Fruit fly (Drosophila melanogaster) whole organism, embryonic: Measurements from ENCODE around the gene Kr-h2.

Experiments used
- Atf6 ChIP-seq: fragments of 200-800 bp; sonication (Bioruptor generic); IDR thresholded peaks from 2 replicates; pipeline ENCODE4 v1.3.6; 2022; ENCODE audit warnings: missing biosample characterization, missing genetic modification characterization
- CG10147 ChIP-seq: fragments of 200-800 bp; sonication (Bioruptor generic); optimal IDR thresholded peaks from 2 replicates; lab custom pipeline; 2019; ENCODE audit warnings: missing biosample characterization, mild to moderate bottlenecking, missing genetic modification characterization, moderate library complexity
- CG10959 ChIP-seq: fragments of 200-800 bp; sonication (Bioruptor generic); IDR thresholded peaks from 2 replicates; pipeline ENCODE4 v1.3.6; 2022; ENCODE audit warnings: missing biosample characterization, missing genetic modification characterization
- CG11695 ChIP-seq: fragments of 200-800 bp; sonication (Bioruptor generic); IDR thresholded peaks from 3 replicates; pipeline ENCODE4 v1.3.6; 2022; ENCODE audit warnings: missing biosample characterization, missing genetic modification characterization
- CG12744 ChIP-seq: fragments of 200-800 bp; sonication (Bioruptor generic); optimal IDR thresholded peaks from 2 replicates; lab custom pipeline; 2016; ENCODE audit warnings: missing biosample characterization, missing genetic modification characterization
- CG14860 ChIP-seq: fragments of 200-800 bp; sonication (Bioruptor generic); IDR thresholded peaks from 3 replicates; pipeline ENCODE4 v1.3.6; 2022; ENCODE audit warnings: missing biosample characterization, missing genetic modification characterization; ENCODE audit not compliant: partially characterized antibody
- CG15073 ChIP-seq: fragments of 200-800 bp; sonication (Bioruptor generic); optimal IDR thresholded peaks from 2 replicates; lab custom pipeline; 2016; ENCODE audit warnings: missing biosample characterization, missing genetic modification characterization
- CG1603 ChIP-seq: fragments of 200-800 bp; sonication (Bioruptor generic); optimal IDR thresholded peaks from 2 replicates; lab custom pipeline; 2019; ENCODE audit warnings: missing biosample characterization, mild to moderate bottlenecking, missing genetic modification characterization, moderate library complexity
- CG16813 ChIP-seq: fragments of 200-800 bp; sonication (Bioruptor generic); IDR thresholded peaks from 3 replicates; pipeline ENCODE4 v1.3.6; 2022; ENCODE audit warnings: missing biosample characterization, missing genetic modification characterization; ENCODE audit not compliant: partially characterized antibody
- CG16815 ChIP-seq: fragments of 200-800 bp; sonication (Bioruptor generic); optimal IDR thresholded peaks from 3 replicates; lab custom pipeline; 2017; ENCODE audit warnings: missing biosample characterization, mild to moderate bottlenecking, missing genetic modification characterization
- CG17186 ChIP-seq: fragments of 200-800 bp; sonication (Bioruptor generic); optimal IDR thresholded peaks from 3 replicates; lab custom pipeline; 2017; ENCODE audit warnings: missing biosample characterization, missing genetic modification reagents, missing genetic modification characterization
- CG17568 ChIP-seq: fragments of 200-800 bp; sonication (Bioruptor generic); optimal IDR thresholded peaks from 2 replicates; lab custom pipeline; 2018; ENCODE audit warnings: missing biosample characterization, mild to moderate bottlenecking, missing genetic modification characterization, moderate library complexity
- CG3163 ChIP-seq: fragments of 200-800 bp; sonication (Bioruptor generic); optimal IDR thresholded peaks from 3 replicates; lab custom pipeline; 2016; ENCODE audit warnings: missing biosample characterization, missing genetic modification characterization
- CG32772 ChIP-seq: fragments of 200-800 bp; sonication (Bioruptor generic); IDR thresholded peaks from 2 replicates; pipeline ENCODE4 v1.3.6; 2022; ENCODE audit warnings: missing biosample characterization, missing genetic modification characterization
- CG3847 ChIP-seq: fragments of 200-800 bp; sonication (Bioruptor generic); IDR thresholded peaks from 2 replicates; pipeline ENCODE4 v1.3.6; 2022; ENCODE audit warnings: missing biosample characterization, missing genetic modification characterization
- CG4707 ChIP-seq: fragments of 200-800 bp; sonication (Bioruptor generic); optimal IDR thresholded peaks from 2 replicates; lab custom pipeline; 2018; ENCODE audit warnings: missing biosample characterization, mild to moderate bottlenecking, missing genetic modification characterization, moderate library complexity
- CG4730 ChIP-seq: fragments of 200-800 bp; sonication (Bioruptor generic); IDR thresholded peaks from 2 replicates; pipeline ENCODE4 v1.3.6; 2022; ENCODE audit warnings: missing biosample characterization, missing genetic modification characterization
- CG5953 ChIP-seq: fragments of 200-800 bp; sonication (Bioruptor generic); IDR thresholded peaks from 2 replicates; pipeline ENCODE4 v1.3.6; 2022; ENCODE audit warnings: missing biosample characterization, missing genetic modification characterization
- CG6683 ChIP-seq: fragments of 200-800 bp; sonication (Bioruptor generic); optimal IDR thresholded peaks from 2 replicates; lab custom pipeline; 2017; ENCODE audit warnings: missing biosample characterization, mild to moderate bottlenecking, missing genetic modification characterization, missing genetic modification reagents
- CG6791 ChIP-seq: fragments of 200-800 bp; sonication (Bioruptor generic); IDR thresholded peaks from 3 replicates; pipeline ENCODE4 v1.3.6; 2022; ENCODE audit warnings: missing biosample characterization, missing genetic modification characterization; ENCODE audit not compliant: partially characterized antibody
- CG7786 ChIP-seq: fragments of 200-800 bp; sonication (Bioruptor generic); optimal IDR thresholded peaks from 2 replicates; lab custom pipeline; 2016; ENCODE audit warnings: missing biosample characterization, missing genetic modification characterization
- CG8924 ChIP-seq: fragments of 200-800 bp; optimal IDR thresholded peaks from 3 replicates; lab custom pipeline; 2019; ENCODE audit warnings: missing biosample characterization, mild to moderate bottlenecking, missing genetic modification characterization, moderate library complexity
- CG8944 ChIP-seq: fragments of 200-800 bp; sonication (Bioruptor generic); optimal IDR thresholded peaks from 3 replicates; lab custom pipeline; 2016; ENCODE audit warnings: missing biosample characterization, missing genetic modification characterization
- CTCF ChIP-seq: fragments of 200-800 bp; sonication (Bioruptor generic); optimal IDR thresholded peaks from 2 replicates; lab custom pipeline; 2017; ENCODE audit warnings: missing biosample characterization, mild to moderate bottlenecking, missing genetic modification characterization, moderate library complexity
- D ChIP-seq, 2 experiments: fragments of 200-800 bp in 1 of 2; fragments of >200 bp in 1 of 2; sonication (Bioruptor generic) in 1 of 2; optimal IDR thresholded peaks; 2 replicates in 1 of 2; 3 replicates in 1 of 2; lab custom pipeline; 2017; ENCODE audit warnings: mild to moderate bottlenecking in 1 of 2, missing biosample characterization in 1 of 2, missing genetic modification characterization in 1 of 2, missing genetic modification reagents in 1 of 2
- ERR ChIP-seq: fragments of 200-800 bp; sonication (Bioruptor generic); optimal IDR thresholded peaks from 2 replicates; lab custom pipeline; 2016; ENCODE audit warnings: missing biosample characterization, missing genetic modification characterization
- Fer3 ChIP-seq: fragments of 200-800 bp; sonication (Bioruptor generic); optimal IDR thresholded peaks from 2 replicates; lab custom pipeline; 2018; ENCODE audit warnings: missing biosample characterization, mild to moderate bottlenecking, missing genetic modification characterization, moderate library complexity
- HHEX ChIP-seq: fragments of 200-800 bp; sonication (Bioruptor generic); optimal IDR thresholded peaks from 3 replicates; lab custom pipeline; 2017; ENCODE audit warnings: missing biosample characterization, mild to moderate bottlenecking, missing genetic modification characterization, missing genetic modification reagents
- Lhr ChIP-seq: fragments of 200-800 bp; sonication (Bioruptor generic); optimal IDR thresholded peaks from 3 replicates; lab custom pipeline; 2017; ENCODE audit warnings: mild to moderate bottlenecking, missing biosample characterization, missing genetic modification reagents, missing genetic modification characterization
- MBD-R2 ChIP-seq: fragments of 200-800 bp; sonication (Bioruptor generic); IDR thresholded peaks from 2 replicates; pipeline ENCODE4 v1.3.6; 2022; ENCODE audit warnings: missing biosample characterization, missing genetic modification characterization
- MESR4 ChIP-seq: fragments of 200-800 bp; sonication (Bioruptor generic); optimal IDR thresholded peaks from 2 replicates; lab custom pipeline; 2018; ENCODE audit warnings: missing biosample characterization, mild to moderate bottlenecking, missing genetic modification characterization, moderate library complexity
- Poxn ChIP-seq: fragments of 200-800 bp; sonication (Bioruptor generic); IDR thresholded peaks from 2 replicates; pipeline ENCODE4 v1.3.6; 2022; ENCODE audit warnings: missing biosample characterization, missing genetic modification characterization
- Scr ChIP-seq: fragments of 200-800 bp; sonication (Bioruptor generic); IDR thresholded peaks from 2 replicates; pipeline ENCODE4 v1.3.6; 2022; ENCODE audit warnings: missing biosample characterization, missing genetic modification characterization; ENCODE audit not compliant: partially characterized antibody
- Sin3A ChIP-seq: fragments of >200 bp; optimal IDR thresholded peaks from 2 replicates; lab custom pipeline; 2018
- al ChIP-seq: fragments of 200-800 bp; sonication (Bioruptor generic); IDR thresholded peaks from 2 replicates; pipeline ENCODE4 v1.3.6; 2022; ENCODE audit warnings: missing biosample characterization, missing genetic modification characterization
- amos ChIP-seq: fragments of 200-800 bp; sonication (Bioruptor generic); IDR thresholded peaks from 2 replicates; pipeline ENCODE4 v1.3.6; 2022; ENCODE audit warnings: missing biosample characterization, missing genetic modification characterization; ENCODE audit not compliant: partially characterized antibody
- br ChIP-seq: fragments of >200 bp; optimal IDR thresholded peaks from 2 replicates; lab custom pipeline; 2017
- chif ChIP-seq, 2 experiments: fragments of 200-800 bp; sonication (Bioruptor generic); optimal IDR thresholded peaks; 3 replicates each; lab custom pipeline; 2016; ENCODE audit warnings: missing biosample characterization in 2 of 2, missing genetic modification characterization in 2 of 2
- corto ChIP-seq: fragments of 200-800 bp; sonication (Bioruptor generic); optimal IDR thresholded peaks from 2 replicates; lab custom pipeline; 2016; ENCODE audit warnings: missing biosample characterization, mild to moderate bottlenecking, missing genetic modification characterization, moderate library complexity
- danr ChIP-seq: fragments of 200-800 bp; sonication (Bioruptor generic); IDR thresholded peaks from 2 replicates; pipeline ENCODE4 v1.3.6; 2022; ENCODE audit warnings: missing biosample characterization, missing genetic modification characterization
- emc ChIP-seq: fragments of 200-800 bp; sonication (Bioruptor generic); optimal IDR thresholded peaks from 2 replicates; lab custom pipeline; 2016; ENCODE audit warnings: missing biosample characterization, missing genetic modification characterization
- jigr1 ChIP-seq: fragments of 200-800 bp; sonication (Bioruptor generic); IDR thresholded peaks from 3 replicates; pipeline ENCODE4 v1.3.6; 2022; ENCODE audit warnings: missing biosample characterization, missing genetic modification characterization
- luna ChIP-seq: fragments of 200-800 bp; sonication (Bioruptor generic); optimal IDR thresholded peaks from 2 replicates; lab custom pipeline; 2016; ENCODE audit warnings: missing biosample characterization, missing genetic modification characterization
- pros ChIP-seq: fragments of 200-800 bp; sonication (Bioruptor generic); optimal IDR thresholded peaks from 3 replicates; lab custom pipeline; 2019; ENCODE audit warnings: missing biosample characterization, mild to moderate bottlenecking, missing genetic modification characterization, moderate library complexity
- run ChIP-seq: fragments of 200-800 bp; sonication (Bioruptor generic); optimal IDR thresholded peaks from 3 replicates; lab custom pipeline; 2018; ENCODE audit warnings: missing biosample characterization, mild to moderate bottlenecking, missing genetic modification characterization
- so ChIP-seq: fragments of 200-800 bp; sonication (Bioruptor generic); IDR thresholded peaks from 3 replicates; pipeline ENCODE4 v1.3.6; 2022; ENCODE audit warnings: missing biosample characterization, missing genetic modification characterization
- sr ChIP-seq: fragments of 200-800 bp; sonication (Bioruptor generic); IDR thresholded peaks from 3 replicates; pipeline ENCODE4 v1.3.6; 2022; ENCODE audit warnings: missing biosample characterization, missing genetic modification characterization
- sug ChIP-seq: fragments of 200-800 bp; optimal IDR thresholded peaks from 2 replicates; lab custom pipeline; 2019; ENCODE audit warnings: missing biosample characterization, mild to moderate bottlenecking, missing genetic modification characterization, moderate library complexity
- trh ChIP-seq: fragments of 200-800 bp; sonication (Bioruptor generic); optimal IDR thresholded peaks from 2 replicates; lab custom pipeline; 2016; ENCODE audit warnings: missing biosample characterization, missing genetic modification characterization
- vnd ChIP-seq: fragments of 200-800 bp; sonication (Bioruptor generic); IDR thresholded peaks from 3 replicates; pipeline ENCODE4 v1.3.6; 2022; ENCODE audit warnings: missing biosample characterization, missing genetic modification characterization; ENCODE audit not compliant: partially characterized antibody
- wek ChIP-seq: fragments of 200-800 bp; sonication (Bioruptor generic); optimal IDR thresholded peaks from 3 replicates; lab custom pipeline; 2018; ENCODE audit warnings: missing biosample characterization, mild to moderate bottlenecking, missing genetic modification characterization, moderate library complexity

Gene Kr-h2

DNA sequence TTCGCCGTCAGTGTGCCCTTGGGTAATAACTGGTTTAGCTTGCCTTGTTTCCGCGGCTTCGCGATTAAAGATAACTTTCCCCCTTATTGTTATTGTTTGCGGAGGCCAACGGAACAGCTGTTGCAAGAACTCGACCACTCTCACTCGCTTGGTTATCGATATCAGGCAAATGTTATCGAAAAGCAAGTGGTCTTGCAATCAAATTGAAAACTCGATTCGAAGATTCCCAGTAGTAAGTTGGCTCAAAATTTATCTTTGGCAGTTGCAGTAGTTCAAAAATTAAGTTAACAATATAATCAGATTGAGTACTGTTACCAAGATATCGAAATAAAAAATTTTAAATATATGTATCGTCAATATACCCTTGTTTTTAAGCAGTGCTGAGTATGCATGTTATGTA lies 5.0 kb upstream of the Kr-h2 start, which contains the start of the genes Fbw5 and CG9147 (continued):
- TF ChIP-seq danr (GFP tag; lab: Robert Waterston, UW) (peak; percentile 99), CG12744 (GFP tag; lab: Kevin White, UChicago) (peak; percentile 99), luna (GFP tag; lab: Kevin White, UChicago) (peak; percentile 99), run (tag; lab: Kevin White, UChicago) (peak; percentile 99), CG15073 (GFP tag; lab: Kevin White, UChicago) (peak; percentile 92), corto (GFP tag; lab: Kevin White, UChicago) (peak; percentile 99), CG8944 (GFP tag; lab: Kevin White, UChicago) (peak; percentile 99), Atf6 (GFP tag; lab: Robert Waterston, UW) (peak; percentile 100), CG1603 (peak; percentile 99), ERR (GFP tag; lab: Kevin White, UChicago) (peak; percentile 99), MBD-R2 (GFP tag; lab: Robert Waterston, UW) (peak; percentile 100), Scr (peak; percentile 51; the same call in 1 of the 2 replicates), CG4730 (GFP tag; lab: Robert Waterston, UW) (peak; percentile 99), chif (GFP tag; optimal IDR thresholded peaks at IDR 0.05; lab: Kevin White, UChicago) (peak; percentile 99 to 100), Fer3 (peak; percentile 99), CG32772 (GFP tag; lab: Robert Waterston, UW) (peak; percentile 99), CG3847 (GFP tag; lab: Robert Waterston, UW) (peak; percentile 99), jigr1 (GFP tag; lab: Robert Waterston, UW) (peak; percentile 99), Sin3A (no peak), CG8924 (tag; lab: Kevin White, UChicago) (peak; percentile 100), CG11695 (GFP tag; lab: Robert Waterston, UW) (peak; percentile 100), CG16813 (GFP tag; lab: Robert Waterston, UW) (peak; percentile 46; the same call in 1 of the 3 replicates), CG10959 (GFP tag; lab: Robert Waterston, UW) (peak; percentile 100), wek (peak; percentile 97), sr (GFP tag; lab: Robert Waterston, UW) (peak; percentile 98), CG7786 (GFP tag; lab: Kevin White, UChicago) (peak; percentile 99), CG17186 (GFP tag; lab: Kevin White, UChicago) (peak; percentile 93), br (lab: Kevin White, UChicago) (no peak), trh (peak; percentile 99), sug (peak; percentile 98), al (GFP tag; lab: Robert Waterston, UW) (peak; percentile 99), CG16815 (GFP tag; lab: Kevin White, UChicago) (peak; percentile 100), vnd (no peak; the same call in 2 of the 3 replicates), emc (peak; percentile 98), MESR4 (GFP tag; lab: Kevin White, UChicago) (peak; percentile 98), CG6683 (GFP tag; lab: Kevin White, UChicago) (peak; percentile 96), so (GFP tag; lab: Robert Waterston, UW) (peak; percentile 100), CG4707 (peak; percentile 98), amos (GFP tag; lab: Robert Waterston, UW) (peak; percentile 52; the same call in 1 of the 2 replicates), CG6791 (GFP tag; lab: Robert Waterston, UW) (peak; percentile 63; the same call in 1 of the 3 replicates), Lhr (GFP tag; lab: Kevin White, UChicago) (peak; percentile 98), CTCF (peak; percentile 68), CG14860 (GFP tag; lab: Robert Waterston, UW) (peak; percentile 67), CG3163 (GFP tag; lab: Kevin White, UChicago) (peak; percentile 95), HHEX (GFP tag; lab: Kevin White, UChicago) (peak; percentile 99), Poxn (peak; percentile 99), CG5953 (GFP tag; lab: Robert Waterston, UW) (peak; percentile 99), D (optimal IDR thresholded peaks at IDR 0.05; lab: Kevin White, UChicago) (no peak), D (GFP tag; optimal IDR thresholded peaks at IDR 0.05; lab: Kevin White, UChicago) (peak; percentile 99), CG17568 (GFP tag; lab: Kevin White, UChicago) (peak; percentile 100), CG10147 (GFP tag; lab: Kevin White, UChicago) (peak; percentile 99), pros (peak; percentile 67)
